Fruit fly (Drosophila melanogaster) whole organism, embryonic: ENCODE results near the gene hll.
A peak's percentile ranks its signal among the peaks of the same experiment; 100 is the strongest.

Experiments
- Antp ChIP-seq: fragments of 200-800 bp; sonication (Bioruptor generic); optimal IDR thresholded peaks from 3 replicates; lab custom pipeline; 2016; ENCODE audit warnings: missing biosample characterization, missing genetic modification characterization
- Bdp1 ChIP-seq: fragments of 200-800 bp; sonication (Bioruptor generic); optimal IDR thresholded peaks from 3 replicates; lab custom pipeline; 2016; ENCODE audit warnings: missing biosample characterization, missing genetic modification characterization
- CG10209 ChIP-seq: fragments of 200-800 bp; sonication (Bioruptor generic); optimal IDR thresholded peaks from 3 replicates; lab custom pipeline; 2017; ENCODE audit warnings: missing biosample characterization, mild to moderate bottlenecking, missing genetic modification characterization, missing genetic modification reagents
- CG12391 ChIP-seq: fragments of 200-800 bp; sonication (Bioruptor generic); optimal IDR thresholded peaks from 3 replicates; lab custom pipeline; 2018; ENCODE audit warnings: missing biosample characterization, mild to moderate bottlenecking, missing genetic modification characterization, moderate library complexity
- CG12659 ChIP-seq: fragments of 200-800 bp; sonication (Bioruptor generic); optimal IDR thresholded peaks from 3 replicates; lab custom pipeline; 2017; ENCODE audit warnings: mild to moderate bottlenecking, missing biosample characterization, missing genetic modification reagents, missing genetic modification characterization
- CG12942 ChIP-seq: fragments of 200-800 bp; sonication (Bioruptor generic); optimal IDR thresholded peaks from 3 replicates; lab custom pipeline; 2016; ENCODE audit warnings: missing biosample characterization, missing genetic modification characterization
- CG14710 ChIP-seq: fragments of 200-800 bp; sonication (Bioruptor generic); optimal IDR thresholded peaks from 3 replicates; lab custom pipeline; 2019; ENCODE audit warnings: missing biosample characterization, mild to moderate bottlenecking, missing genetic modification characterization, moderate library complexity
- CG1529 ChIP-seq: fragments of 200-800 bp; sonication (Bioruptor generic); optimal IDR thresholded peaks from 3 replicates; lab custom pipeline; 2018; ENCODE audit warnings: missing biosample characterization, missing genetic modification characterization
- CG16863 ChIP-seq: fragments of 200-800 bp; sonication (Bioruptor generic); optimal IDR thresholded peaks from 3 replicates; lab custom pipeline; 2016; ENCODE audit warnings: missing biosample characterization, missing genetic modification characterization
- CG17829 ChIP-seq: fragments of 200-800 bp; optimal IDR thresholded peaks from 2 replicates; lab custom pipeline; 2019; ENCODE audit warnings: missing biosample characterization, mild to moderate bottlenecking, missing genetic modification characterization, moderate library complexity
- CG18476 ChIP-seq: fragments of 200-800 bp; sonication (Bioruptor generic); optimal IDR thresholded peaks from 2 replicates; lab custom pipeline; 2016; ENCODE audit warnings: missing biosample characterization, mild to moderate bottlenecking, missing genetic modification characterization
- CG2712 ChIP-seq: fragments of 200-800 bp; optimal IDR thresholded peaks from 3 replicates; lab custom pipeline; 2019; ENCODE audit warnings: missing biosample characterization, mild to moderate bottlenecking, missing genetic modification characterization, moderate library complexity
- CG31441 ChIP-seq: fragments of 200-800 bp; sonication (Bioruptor generic); IDR thresholded peaks from 2 replicates; pipeline ENCODE4 v1.3.6; 2022; ENCODE audit warnings: missing biosample characterization, missing genetic modification characterization
- CG32532 ChIP-seq: fragments of 200-800 bp; sonication (Bioruptor generic); IDR thresholded peaks from 2 replicates; pipeline ENCODE4 v1.3.6; 2022; ENCODE audit warnings: missing biosample characterization, missing genetic modification characterization
- CG43689 ChIP-seq: fragments of 200-800 bp; sonication (Bioruptor generic); IDR thresholded peaks from 2 replicates; pipeline ENCODE4 v1.3.6; 2022; ENCODE audit warnings: missing biosample characterization, missing genetic modification characterization
- CG4404 ChIP-seq: fragments of 200-800 bp; sonication (Bioruptor generic); IDR thresholded peaks from 2 replicates; pipeline ENCODE4 v1.3.6; 2022; ENCODE audit warnings: missing biosample characterization, missing genetic modification characterization
- CG4424 ChIP-seq: fragments of 200-800 bp; sonication (Bioruptor generic); optimal IDR thresholded peaks from 3 replicates; lab custom pipeline; 2016; ENCODE audit warnings: missing biosample characterization, missing genetic modification characterization
- CG5245 ChIP-seq: fragments of 200-800 bp; sonication (Bioruptor generic); optimal IDR thresholded peaks from 3 replicates; lab custom pipeline; 2016; ENCODE audit warnings: missing biosample characterization, missing genetic modification characterization
- CG7357 ChIP-seq: fragments of 200-800 bp; sonication (Bioruptor generic); IDR thresholded peaks from 3 replicates; pipeline ENCODE4 v1.3.6; 2022; ENCODE audit warnings: missing biosample characterization, missing genetic modification characterization
- CG9609 ChIP-seq: fragments of 200-800 bp; sonication (Bioruptor generic); optimal IDR thresholded peaks from 3 replicates; lab custom pipeline; 2016; ENCODE audit warnings: missing biosample characterization, missing genetic modification characterization
- CG9727 ChIP-seq: fragments of 200-800 bp; sonication (Bioruptor generic); optimal IDR thresholded peaks from 3 replicates; lab custom pipeline; 2017; ENCODE audit warnings: missing biosample characterization, mild to moderate bottlenecking, missing genetic modification characterization
- ERR ChIP-seq: fragments of 200-800 bp; sonication (Bioruptor generic); optimal IDR thresholded peaks from 2 replicates; lab custom pipeline; 2016; ENCODE audit warnings: missing biosample characterization, missing genetic modification characterization
- Fer1 ChIP-seq: fragments of 200-800 bp; sonication (Bioruptor generic); optimal IDR thresholded peaks from 2 replicates; lab custom pipeline; 2017; ENCODE audit warnings: missing biosample characterization, mild to moderate bottlenecking, missing genetic modification characterization
- Gsc ChIP-seq: fragments of 200-800 bp; sonication (Bioruptor generic); IDR thresholded peaks from 2 replicates; pipeline ENCODE4 v1.3.6; 2022; ENCODE audit warnings: missing biosample characterization, missing genetic modification characterization
- Lim3 ChIP-seq: fragments of 200-800 bp; sonication (Bioruptor generic); IDR thresholded peaks from 2 replicates; pipeline ENCODE4 v1.3.6; 2022; ENCODE audit warnings: missing biosample characterization, missing genetic modification characterization
- Optix ChIP-seq: fragments of 200-800 bp; sonication (Bioruptor generic); IDR thresholded peaks from 3 replicates; pipeline ENCODE4 v1.3.6; 2022; ENCODE audit warnings: missing biosample characterization, missing genetic modification characterization
- Ravus ChIP-seq: fragments of 200-800 bp; sonication (Bioruptor generic); IDR thresholded peaks from 2 replicates; pipeline ENCODE4 v1.3.6; 2022; ENCODE audit warnings: missing biosample characterization, missing genetic modification characterization
- Six4 ChIP-seq: fragments of 200-800 bp; sonication (Bioruptor generic); optimal IDR thresholded peaks from 2 replicates; lab custom pipeline; 2016; ENCODE audit warnings: missing biosample characterization, missing genetic modification characterization
- Tbp ChIP-seq: fragments of >200 bp; optimal IDR thresholded peaks from 2 replicates; lab custom pipeline; 2018; ENCODE audit warnings: missing biosample characterization, missing genetic modification characterization
- bsh ChIP-seq, 2 experiments: fragments of 200-800 bp; sonication (Bioruptor generic); optimal IDR thresholded peaks; 2 replicates each; lab custom pipeline; 2017 to 2018; ENCODE audit warnings: mild to moderate bottlenecking in 2 of 2, missing biosample characterization in 2 of 2, missing genetic modification characterization in 2 of 2, moderate library complexity in 1 of 2
- chm ChIP-seq: fragments of 200-800 bp; sonication (Bioruptor generic); IDR thresholded peaks from 2 replicates; pipeline ENCODE4 v1.3.6; 2022; ENCODE audit warnings: missing biosample characterization, missing genetic modification characterization
- corto ChIP-seq: fragments of 200-800 bp; sonication (Bioruptor generic); optimal IDR thresholded peaks from 2 replicates; lab custom pipeline; 2016; ENCODE audit warnings: missing biosample characterization, mild to moderate bottlenecking, missing genetic modification characterization, moderate library complexity
- crc ChIP-seq: fragments of 200-800 bp; sonication (Bioruptor generic); optimal IDR thresholded peaks from 2 replicates; lab custom pipeline; 2016; ENCODE audit warnings: missing biosample characterization, missing genetic modification characterization
- crp ChIP-seq, 2 experiments: fragments of 200-800 bp; sonication (Bioruptor generic); optimal IDR thresholded peaks; 2 replicates in 1 of 2; 3 replicates in 1 of 2; lab custom pipeline; 2017; ENCODE audit warnings: missing biosample characterization in 2 of 2, missing genetic modification characterization in 2 of 2, mild to moderate bottlenecking in 1 of 2, moderate library complexity in 1 of 2
- dmrt99B ChIP-seq: fragments of 200-800 bp; sonication (Bioruptor generic); optimal IDR thresholded peaks from 2 replicates; lab custom pipeline; 2018; ENCODE audit warnings: missing biosample characterization, mild to moderate bottlenecking, missing genetic modification characterization, moderate library complexity
- dpn ChIP-seq, 2 experiments: fragments of 200-800 bp; sonication (Bioruptor generic); optimal IDR thresholded peaks; 3 replicates each; lab custom pipeline; 2016; ENCODE audit warnings: missing biosample characterization in 2 of 2, missing genetic modification characterization in 2 of 2
- dysf ChIP-seq: fragments of 200-800 bp; sonication (Bioruptor generic); IDR thresholded peaks from 3 replicates; pipeline ENCODE4 v1.3.6; 2022; ENCODE audit warnings: missing biosample characterization, missing genetic modification characterization
- eyg ChIP-seq: fragments of 200-800 bp; sonication (Bioruptor generic); optimal IDR thresholded peaks from 3 replicates; lab custom pipeline; 2016; ENCODE audit warnings: missing biosample characterization, missing genetic modification characterization
- gce ChIP-seq: fragments of 200-800 bp; sonication (Bioruptor generic); IDR thresholded peaks from 3 replicates; pipeline ENCODE4 v1.3.6; 2022; ENCODE audit warnings: missing biosample characterization, missing genetic modification characterization
- gem ChIP-seq: fragments of 200-800 bp; sonication (Bioruptor generic); optimal IDR thresholded peaks from 2 replicates; lab custom pipeline; 2019; ENCODE audit warnings: missing biosample characterization, mild to moderate bottlenecking, missing genetic modification characterization, moderate library complexity
- odd ChIP-seq: fragments of 200-800 bp; sonication (Bioruptor generic); optimal IDR thresholded peaks from 2 replicates; lab custom pipeline; 2017; ENCODE audit warnings: missing biosample characterization, mild to moderate bottlenecking, missing genetic modification characterization
- sd ChIP-seq: fragments of 200-800 bp; sonication (Bioruptor generic); optimal IDR thresholded peaks from 3 replicates; lab custom pipeline; 2018; ENCODE audit warnings: missing biosample characterization, mild to moderate bottlenecking, missing genetic modification characterization, moderate library complexity
- slbo ChIP-seq: fragments of 200-800 bp; sonication (Bioruptor generic); IDR thresholded peaks from 2 replicates; pipeline ENCODE4 v1.3.6; 2022; ENCODE audit warnings: missing biosample characterization, missing genetic modification characterization
- slou ChIP-seq: fragments of 200-800 bp; sonication (Bioruptor generic); optimal IDR thresholded peaks from 3 replicates; lab custom pipeline; 2016; ENCODE audit warnings: missing biosample characterization, missing genetic modification characterization
- tup ChIP-seq: fragments of 200-800 bp; sonication (Bioruptor generic); optimal IDR thresholded peaks from 2 replicates; lab custom pipeline; 2016; ENCODE audit warnings: missing biosample characterization, mild to moderate bottlenecking, missing genetic modification characterization, moderate library complexity

Gene hll

dm6 chr2L:14020875-14021643 is 5.7 kb upstream of the hll start (continued):
- TF ChIP-seq CG43689 (GFP tag; lab: Robert Waterston, UW), result 0 out of 2 replicates have a peak, but pooled peaks have one; percentile 24
- TF ChIP-seq CG10209 (GFP tag; lab: Kevin White, UChicago), result peak; percentile 48
- TF ChIP-seq CG5245 (GFP tag; lab: Kevin White, UChicago), result peak; percentile 47
- peak; percentile 62 for TF ChIP-seq slbo (GFP tag; lab: Robert Waterston, UW)
- no peak for TF ChIP-seq Gsc (GFP tag; lab: Robert Waterston, UW)
- TF ChIP-seq CG7357 (GFP tag; lab: Robert Waterston, UW), result 0 out of 3 replicates have a peak, but pooled peaks have one; percentile 10
- peak; percentile 48 to 57 for TF ChIP-seq dpn (GFP tag; optimal IDR thresholded peaks at IDR 0.05; lab: Kevin White, UChicago)
- peak; percentile 62 for TF ChIP-seq CG32532 (GFP tag; lab: Robert Waterston, UW)
- peak; percentile 24 for TF ChIP-seq CG9609 (GFP tag; lab: Kevin White, UChicago)
- TF ChIP-seq slou (GFP tag; lab: Kevin White, UChicago), result peak; percentile 9
- peak; percentile 33 for TF ChIP-seq CG1529 (GFP tag; lab: Kevin White, UChicago)
- no peak for TF ChIP-seq gce (GFP tag; lab: Robert Waterston, UW)
- no peak for TF ChIP-seq Lim3 (GFP tag; lab: Robert Waterston, UW)
- no peak for TF ChIP-seq corto (GFP tag; lab: Kevin White, UChicago)
- peak; percentile 52 for TF ChIP-seq CG17829 (tag; lab: Kevin White, UChicago)
- TF ChIP-seq dmrt99B, result peak; percentile 72
- TF ChIP-seq CG14710 (tag; lab: Kevin White, UChicago), result peak; percentile 83
- no peak for TF ChIP-seq CG18476 (GFP tag; lab: Kevin White, UChicago)
- no peak for TF ChIP-seq Ravus (GFP tag; lab: Robert Waterston, UW)
- TF ChIP-seq Antp (GFP tag; lab: Kevin White, UChicago), result peak; percentile 33
- TF ChIP-seq sd (tag; lab: Kevin White, UChicago), result no peak
- no peak for TF ChIP-seq tup (GFP tag; lab: Kevin White, UChicago)
- no peak for TF ChIP-seq Tbp (GFP tag; lab: Kevin White, UChicago)
- peak; percentile 87 for TF ChIP-seq CG2712 (tag; lab: Kevin White, UChicago)
- peak; percentile 57 for TF ChIP-seq odd (GFP tag; lab: Kevin White, UChicago)
- peak in 1 of 2 experiments; percentile 38 for TF ChIP-seq crp (GFP tag; optimal IDR thresholded peaks at IDR 0.05; lab: Kevin White, UChicago)
- peak; percentile 88 for TF ChIP-seq CG9727 (GFP tag; lab: Kevin White, UChicago)
- no peak for TF ChIP-seq eyg
- peak; percentile 14 for TF ChIP-seq CG12942 (GFP tag; lab: Kevin White, UChicago)
- TF ChIP-seq Fer1 (GFP tag; lab: Kevin White, UChicago), result peak; percentile 39
- TF ChIP-seq dysf (GFP tag; lab: Robert Waterston, UW), result peak; percentile 63
- no peak for TF ChIP-seq Bdp1 (GFP tag; lab: Kevin White, UChicago)
- TF ChIP-seq CG4404, result 0 out of 2 replicates have a peak, but pooled peaks have one; percentile 6
- TF ChIP-seq CG4424 (GFP tag; lab: Kevin White, UChicago), result peak; percentile 61
- TF ChIP-seq CG12659 (GFP tag; lab: Kevin White, UChicago), result peak; percentile 76
- peak in 1 of 2 experiments; percentile 59 for TF ChIP-seq bsh (GFP tag; optimal IDR thresholded peaks at IDR 0.05; lab: Kevin White, UChicago)
- TF ChIP-seq ERR (GFP tag; lab: Kevin White, UChicago), result no peak
- peak; percentile 53 for TF ChIP-seq CG16863 (GFP tag; lab: Kevin White, UChicago)
- TF ChIP-seq gem, result peak; percentile 89
- peak; percentile 75 for TF ChIP-seq CG12391 (tag; lab: Kevin White, UChicago)
- TF ChIP-seq Optix (GFP tag; lab: Robert Waterston, UW), result no peak
- peak; percentile 87 for TF ChIP-seq CG31441
- peak; percentile 25 for TF ChIP-seq Six4
- TF ChIP-seq crc (GFP tag; lab: Kevin White, UChicago), result no peak
- peak; percentile 59; the same call in 1 of the 2 replicates for TF ChIP-seq chm (GFP tag; lab: Robert Waterston, UW)
- TF ChIP-seq, all 482 proteins: peak for 246
